Fruit fly (Drosophila melanogaster) whole organism, prepupa: ENCODE results near the gene iav.

Experiments used
- CG16779 ChIP-seq: fragments of 200-800 bp; sonication (Bioruptor generic); optimal IDR thresholded peaks from 3 replicates; lab custom pipeline; 2017; ENCODE audit warnings: missing biosample characterization, mild to moderate bottlenecking, missing genetic modification characterization
- Hr4 ChIP-seq: fragments of 200-800 bp; sonication (Bioruptor generic); optimal IDR thresholded peaks from 3 replicates; lab custom pipeline; 2016; ENCODE audit warnings: missing biosample characterization, missing genetic modification characterization
- Sox15 ChIP-seq: fragments of 200-800 bp; sonication (Bioruptor generic); optimal IDR thresholded peaks from 3 replicates; lab custom pipeline; 2016; ENCODE audit warnings: missing biosample characterization, missing genetic modification characterization
- acj6 ChIP-seq: fragments of 200-800 bp; sonication (Bioruptor generic); optimal IDR thresholded peaks from 3 replicates; lab custom pipeline; 2016; ENCODE audit warnings: missing biosample characterization, missing genetic modification characterization

- TF ChIP-seq CG16779 (tag; lab: Kevin White, UChicago) (no peak), Sox15 (GFP tag; lab: Kevin White, UChicago) (peak; percentile 77), Hr4 (GFP tag; lab: Kevin White, UChicago) (no peak), acj6 (GFP tag; lab: Kevin White, UChicago) (peak; percentile 86)
Observed at dm6 chrX:6770924-6771323, 42.9 kb upstream of the iav start, which contains the start of gene Coq7.
